Fruit fly (Drosophila melanogaster) whole organism, adult: ENCODE data around the gene CG42258.
A peak's percentile ranks its signal among the peaks of the same experiment; 100 is the strongest.

ENCODE experiments used
- CG11617 ChIP-seq: fragments of 200-800 bp; sonication (Bioruptor generic); optimal IDR thresholded peaks from 2 replicates; lab custom pipeline; 2017; ENCODE audit warnings: mild to moderate bottlenecking, missing biosample characterization, missing genetic modification reagents, missing genetic modification characterization
- CG12768 ChIP-seq: fragments of 200-800 bp; sonication (Bioruptor generic); optimal IDR thresholded peaks from 2 replicates; lab custom pipeline; 2017; ENCODE audit warnings: missing biosample characterization, missing genetic modification characterization, mild to moderate bottlenecking, moderate library complexity, missing genetic modification reagents
- CG14711 ChIP-seq: fragments of 200-800 bp; sonication (Bioruptor generic); optimal IDR thresholded peaks from 2 replicates; lab custom pipeline; 2018; ENCODE audit warnings: missing biosample characterization, mild to moderate bottlenecking, missing genetic modification characterization, moderate library complexity
- CG1620 ChIP-seq: fragments of 200-800 bp; sonication (Bioruptor generic); optimal IDR thresholded peaks from 2 replicates; lab custom pipeline; 2016; ENCODE audit warnings: missing biosample characterization, missing genetic modification characterization
- CG33017 ChIP-seq: fragments of 200-800 bp; sonication (Bioruptor generic); optimal IDR thresholded peaks from 2 replicates; lab custom pipeline; 2018; ENCODE audit warnings: missing biosample characterization, mild to moderate bottlenecking, missing genetic modification characterization, moderate library complexity
- CG5204 ChIP-seq: fragments of 200-800 bp; sonication (Bioruptor generic); optimal IDR thresholded peaks from 2 replicates; lab custom pipeline; 2016; ENCODE audit warnings: missing biosample characterization, missing genetic modification characterization
- CG7045 ChIP-seq: fragments of 200-800 bp; sonication (Bioruptor generic); optimal IDR thresholded peaks from 2 replicates; lab custom pipeline; 2017; ENCODE audit warnings: missing biosample characterization, mild to moderate bottlenecking, missing genetic modification characterization
- CG7101 ChIP-seq: fragments of 200-800 bp; sonication (Bioruptor generic); optimal IDR thresholded peaks from 2 replicates; lab custom pipeline; 2018; ENCODE audit warnings: missing biosample characterization, mild to moderate bottlenecking, missing genetic modification characterization, moderate library complexity
- Clk ChIP-seq: fragments of 200-800 bp; sonication (Bioruptor generic); optimal IDR thresholded peaks from 2 replicates; lab custom pipeline; 2017; ENCODE audit warnings: missing biosample characterization, missing genetic modification characterization
- Crg-1 ChIP-seq: fragments of 200-800 bp; sonication (Bioruptor generic); optimal IDR thresholded peaks from 2 replicates; lab custom pipeline; 2016; ENCODE audit warnings: missing biosample characterization, missing genetic modification characterization
- Hr96 ChIP-seq: fragments of 200-800 bp; sonication (Bioruptor generic); optimal IDR thresholded peaks from 2 replicates; lab custom pipeline; 2016; ENCODE audit warnings: missing biosample characterization, missing genetic modification characterization
- Mnt ChIP-seq: fragments of 200-800 bp; sonication (Bioruptor generic); optimal IDR thresholded peaks from 2 replicates; lab custom pipeline; 2016; ENCODE audit warnings: missing biosample characterization, mild to moderate bottlenecking, missing genetic modification characterization
- bab1 ChIP-seq: fragments of 200-800 bp; sonication (Bioruptor generic); optimal IDR thresholded peaks from 3 replicates; lab custom pipeline; 2019; ENCODE audit warnings: missing biosample characterization, mild to moderate bottlenecking, missing genetic modification characterization, moderate library complexity
- cic ChIP-seq: fragments of 200-800 bp; sonication (Bioruptor generic); optimal IDR thresholded peaks from 2 replicates; lab custom pipeline; 2017; ENCODE audit warnings: missing biosample characterization, mild to moderate bottlenecking, missing genetic modification characterization, moderate library complexity
- cnc ChIP-seq, 2 experiments: fragments of >200 bp; optimal IDR thresholded peaks; 2 replicates each; lab custom pipeline; 2017
- kay ChIP-seq: fragments of 200-800 bp; sonication (Bioruptor generic); peaks from one replicate; lab custom pipeline; 2016; ENCODE audit warnings: missing biosample characterization, missing genetic modification characterization, borderline replicate concordance
- ovo ChIP-seq: fragments of 200-800 bp; sonication (Bioruptor generic); optimal IDR thresholded peaks from 2 replicates; lab custom pipeline; 2016; ENCODE audit warnings: missing biosample characterization, missing genetic modification characterization
- pad ChIP-seq: fragments of 200-800 bp; sonication (Bioruptor generic); optimal IDR thresholded peaks from 3 replicates; lab custom pipeline; 2017; ENCODE audit warnings: missing biosample characterization, missing genetic modification characterization, mild to moderate bottlenecking, moderate library complexity, missing genetic modification reagents
- tj ChIP-seq: fragments of 200-800 bp; sonication (Bioruptor generic); optimal IDR thresholded peaks from 3 replicates; lab custom pipeline; 2017; ENCODE audit warnings: missing biosample characterization, mild to moderate bottlenecking, missing genetic modification characterization, moderate library complexity
- toe ChIP-seq: fragments of 200-800 bp; sonication (Bioruptor generic); optimal IDR thresholded peaks from 2 replicates; lab custom pipeline; 2016; ENCODE audit warnings: missing biosample characterization, missing genetic modification characterization

Gene CG42258

DNA sequence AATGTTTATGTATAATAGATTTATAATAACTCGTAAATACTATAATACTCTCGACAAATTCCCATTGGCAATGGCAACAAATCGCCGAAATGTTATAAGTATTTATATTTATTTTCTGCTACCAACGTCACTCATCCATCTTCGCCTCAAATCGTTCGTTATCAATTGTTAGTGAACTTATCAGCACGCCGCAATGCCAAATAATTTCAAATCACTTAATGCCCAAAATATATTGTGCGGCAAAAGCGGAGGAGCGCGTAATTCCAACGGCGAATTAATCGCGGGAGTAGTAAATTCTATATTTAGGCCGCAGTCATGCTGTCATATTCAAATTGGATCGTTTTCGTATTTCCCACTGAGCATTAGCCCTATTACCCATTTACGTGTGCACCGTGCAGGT lies 5.8 kb downstream of the CG42258 start:
- no peak for TF ChIP-seq CG7101
- no peak for TF ChIP-seq Mnt (GFP tag; lab: Kevin White, UChicago)
- TF ChIP-seq kay (GFP tag; lab: Kevin White, UChicago), result no peak

DNA sequence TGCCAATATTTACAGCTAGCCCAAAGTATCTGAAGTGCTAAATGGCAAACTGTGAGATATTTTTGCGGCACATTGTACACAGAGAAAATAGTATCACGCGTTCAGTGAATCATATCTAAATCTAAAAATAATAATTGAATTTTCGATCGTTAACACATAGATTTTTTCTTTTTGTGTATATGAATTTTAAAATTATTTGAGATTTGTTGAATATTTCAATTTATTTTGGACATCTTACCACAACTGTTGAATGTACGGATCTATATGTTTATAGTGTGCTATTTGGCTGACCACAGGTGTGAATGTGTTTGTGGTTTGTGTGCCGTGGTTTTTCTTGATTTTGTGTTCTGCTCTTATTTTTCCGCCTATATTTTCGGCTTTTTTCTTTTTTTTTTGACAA lies 6.5 kb downstream of the CG42258 start:
- TF ChIP-seq CG1620 (no peak), bab1 (GFP tag; lab: Kevin White, UChicago) (no peak), Mnt (GFP tag; lab: Kevin White, UChicago) (no peak), cic (GFP tag; lab: Kevin White, UChicago) (no peak), CG7045 (no peak), pad (GFP tag; lab: Kevin White, UChicago) (no peak), CG7101 (peak; percentile 42), cnc (optimal IDR thresholded peaks at IDR 0.05; lab: Kevin White, UChicago) (no peak), Clk (GFP tag; lab: Kevin White, UChicago) (no peak), CG5204 (GFP tag; lab: Kevin White, UChicago) (peak; percentile 13), Crg-1 (no peak), ovo (GFP tag; lab: Kevin White, UChicago) (no peak), kay (GFP tag; lab: Kevin White, UChicago) (no peak), CG12768 (GFP tag; lab: Kevin White, UChicago) (no peak), CG33017 (tag; lab: Kevin White, UChicago) (peak; percentile 29), CG11617 (GFP tag; lab: Kevin White, UChicago) (no peak), toe (GFP tag; lab: Kevin White, UChicago) (no peak), Hr96 (GFP tag; lab: Kevin White, UChicago) (no peak), tj (peak; percentile 14), CG14711 (tag; lab: Kevin White, UChicago) (no peak)

- TF ChIP-seq ovo (GFP tag; lab: Kevin White, UChicago) (peak; percentile 72), bab1 (GFP tag; lab: Kevin White, UChicago) (peak; percentile 29), CG11617 (GFP tag; lab: Kevin White, UChicago) (peak; percentile 53), CG1620 (peak; percentile 6), cnc (optimal IDR thresholded peaks at IDR 0.05; lab: Kevin White, UChicago) (no peak), CG14711 (tag; lab: Kevin White, UChicago) (peak; percentile 90), kay (GFP tag; lab: Kevin White, UChicago) (no peak), CG5204 (GFP tag; lab: Kevin White, UChicago) (no peak), CG33017 (tag; lab: Kevin White, UChicago) (no peak), pad (GFP tag; lab: Kevin White, UChicago) (peak; percentile 91), CG7101 (peak; percentile 60), Mnt (GFP tag; lab: Kevin White, UChicago) (no peak), CG7045 (peak; percentile 39), Crg-1 (no peak), cic (GFP tag; lab: Kevin White, UChicago) (peak; percentile 4), tj (no peak), Hr96 (GFP tag; lab: Kevin White, UChicago) (no peak), toe (GFP tag; lab: Kevin White, UChicago) (peak; percentile 13), CG12768 (GFP tag; lab: Kevin White, UChicago) (peak; percentile 19), Clk (GFP tag; lab: Kevin White, UChicago) (no peak)
Observed at dm6 chrX:12470187-12470931, 7.0 kb downstream of the CG42258 start.

DNA sequence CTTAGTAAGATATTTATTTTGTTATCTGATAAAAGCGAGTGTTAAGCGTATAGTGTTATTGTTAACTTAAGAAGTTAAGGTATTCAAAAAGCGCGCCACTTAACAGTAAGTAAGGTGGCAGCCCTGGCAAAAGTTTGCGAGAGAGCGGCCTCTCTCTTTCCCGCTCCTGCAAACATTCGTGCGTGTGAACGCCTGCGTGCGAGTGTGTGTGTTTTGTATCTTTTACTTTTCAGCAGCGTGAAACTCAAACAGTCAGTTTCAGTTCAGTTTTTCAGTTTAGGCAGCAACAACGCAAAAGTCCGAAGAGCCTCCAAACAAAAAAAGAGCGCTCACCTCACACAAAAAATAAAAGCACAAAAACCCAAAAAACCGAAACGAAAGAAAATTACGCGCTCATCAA lies 8.1 kb downstream of the CG42258 start:
- TF ChIP-seq CG14711 (tag; lab: Kevin White, UChicago) (peak; percentile 65), CG33017 (tag; lab: Kevin White, UChicago) (no peak), Mnt (GFP tag; lab: Kevin White, UChicago) (no peak)

- peak; percentile 96 for TF ChIP-seq CG33017 (tag; lab: Kevin White, UChicago)
- TF ChIP-seq CG1620, result peak; percentile 90
- peak; percentile 65 for TF ChIP-seq kay (GFP tag; lab: Kevin White, UChicago)
- TF ChIP-seq CG5204 (GFP tag; lab: Kevin White, UChicago), result peak; percentile 85
- TF ChIP-seq CG12768 (GFP tag; lab: Kevin White, UChicago), result peak; percentile 92
- peak; percentile 88 for TF ChIP-seq pad (GFP tag; lab: Kevin White, UChicago)
- no peak for TF ChIP-seq cnc (optimal IDR thresholded peaks at IDR 0.05; lab: Kevin White, UChicago)
- peak; percentile 85 for TF ChIP-seq ovo (GFP tag; lab: Kevin White, UChicago)
- TF ChIP-seq CG14711 (tag; lab: Kevin White, UChicago), result peak; percentile 95
- peak; percentile 78 for TF ChIP-seq Hr96 (GFP tag; lab: Kevin White, UChicago)
- TF ChIP-seq tj, result peak; percentile 87
- TF ChIP-seq Crg-1, result peak; percentile 82
- peak; percentile 78 for TF ChIP-seq cic (GFP tag; lab: Kevin White, UChicago)
- TF ChIP-seq CG7045, result peak; percentile 93
- peak; percentile 98 for TF ChIP-seq bab1 (GFP tag; lab: Kevin White, UChicago)
- peak; percentile 98 for TF ChIP-seq CG7101
- TF ChIP-seq Clk (GFP tag; lab: Kevin White, UChicago), result peak; percentile 87
- TF ChIP-seq toe (GFP tag; lab: Kevin White, UChicago), result peak; percentile 79
- peak; percentile 86 for TF ChIP-seq Mnt (GFP tag; lab: Kevin White, UChicago)
- peak; percentile 97 for TF ChIP-seq CG11617 (GFP tag; lab: Kevin White, UChicago)
Observed at dm6 chrX:12472244-12472736, 9.0 kb downstream of the CG42258 start.
